Worm (Caenorhabditis elegans) whole organism, young adult: Measurements from ENCODE around the gene T19C4.1.
A peak's percentile ranks its signal among the peaks of the same experiment; 100 is the strongest.

Experiments used
- B0261.1 ChIP-seq: sonication (generic microtip); optimal IDR thresholded peaks from 2 replicates; lab custom pipeline; 2016; ENCODE audit warnings: mild to moderate bottlenecking, missing genetic modification characterization, moderate library complexity, missing compliant biosample characterization
- B0336.3 ChIP-seq: fragments of 200-800 bp; sonication (Bioruptor generic); IDR thresholded peaks from 2 replicates; pipeline ENCODE4 v1.3.6; 2022; ENCODE audit warnings: missing genetic modification characterization, missing compliant biosample characterization
- D2030.7 ChIP-seq: fragments of 200-800 bp; sonication (Bioruptor generic); IDR thresholded peaks from 2 replicates; pipeline ENCODE4 v1.3.6; 2022; ENCODE audit warnings: missing genetic modification reagents, missing genetic modification characterization, missing compliant biosample characterization
- F33H1.4 ChIP-seq: fragments of 200-800 bp; sonication (Bioruptor generic); IDR thresholded peaks from 2 replicates; pipeline ENCODE4 v1.3.6; 2022; ENCODE audit warnings: missing genetic modification reagents, missing genetic modification characterization, missing compliant biosample characterization
- F39B2.1 ChIP-seq: fragments of 200-800 bp; sonication (Bioruptor generic); IDR thresholded peaks from 2 replicates; pipeline ENCODE4 v1.3.6; 2022; ENCODE audit warnings: missing genetic modification reagents, missing genetic modification characterization, missing compliant biosample characterization
- F49E8.2 ChIP-seq: sonication (generic microtip); optimal IDR thresholded peaks from 3 replicates; lab custom pipeline; 2017; ENCODE audit warnings: missing genetic modification characterization, mild to moderate bottlenecking, missing compliant biosample characterization, antibody characterized with exemption, moderate library complexity; ENCODE audit not compliant: insufficient read depth
- F57C9.4 ChIP-seq: sonication (generic microtip); optimal IDR thresholded peaks from 2 replicates; lab custom pipeline; 2017; ENCODE audit warnings: mild to moderate bottlenecking, missing genetic modification characterization, missing compliant biosample characterization
- Y53F4B.3 ChIP-seq: fragments of 200-800 bp; sonication (Bioruptor generic); IDR thresholded peaks from 2 replicates; pipeline ENCODE4 v1.3.6; 2022; ENCODE audit warnings: missing genetic modification reagents, missing genetic modification characterization, missing compliant biosample characterization
- Y53G8AR.9 ChIP-seq: fragments of 200-800 bp; sonication (Bioruptor generic); conservative IDR thresholded peaks from 2 replicates; pipeline ENCODE4 v1.3.6; 2022; ENCODE audit warnings: missing genetic modification reagents, missing genetic modification characterization, missing compliant biosample characterization
- Y95B8A.8 ChIP-seq: fragments of 200-800 bp; sonication (Bioruptor generic); IDR thresholded peaks from 2 replicates; pipeline ENCODE4 v1.3.6; 2022; ENCODE audit warnings: missing genetic modification reagents, missing genetic modification characterization, missing compliant biosample characterization
- akir-1 ChIP-seq: fragments of 200-800 bp; sonication (Bioruptor generic); optimal IDR thresholded peaks from 2 replicates; lab custom pipeline; 2018; ENCODE audit warnings: mild to moderate bottlenecking, missing genetic modification characterization, moderate library complexity, missing compliant biosample characterization
- attf-6 ChIP-seq: fragments of 200-800 bp; sonication (Bioruptor generic); IDR thresholded peaks from 2 replicates; pipeline ENCODE4 v1.3.6; 2022; ENCODE audit warnings: missing genetic modification reagents, missing genetic modification characterization, missing compliant biosample characterization
- ceh-100 ChIP-seq: fragments of 200-800 bp; sonication (Bioruptor generic); IDR thresholded peaks from 2 replicates; pipeline ENCODE4 v1.3.6; 2022; ENCODE audit warnings: missing genetic modification reagents, missing genetic modification characterization, missing compliant biosample characterization
- die-1 ChIP-seq: sonication (generic microtip); optimal IDR thresholded peaks from 2 replicates; lab custom pipeline; 2016; ENCODE audit warnings: missing genotype, mild to moderate bottlenecking, missing genetic modification characterization, missing compliant biosample characterization
- dox-1 ChIP-seq: fragments of 200-800 bp; sonication (Bioruptor generic); IDR thresholded peaks from 2 replicates; pipeline ENCODE4 v1.3.6; 2022; ENCODE audit warnings: missing genetic modification reagents, missing genetic modification characterization, missing compliant biosample characterization
- efl-1 ChIP-seq: fragments of 150-350 bp; optimal IDR thresholded peaks from 2 replicates; lab custom pipeline; 2014; ENCODE audit warnings: missing biosample characterization, missing genetic modification reagents, missing genetic modification characterization
- egl-44 ChIP-seq: fragments of 200-800 bp; sonication (Bioruptor generic); IDR thresholded peaks from 2 replicates; pipeline ENCODE4 v1.3.6; 2022; ENCODE audit warnings: missing genetic modification reagents, missing genetic modification characterization, missing compliant biosample characterization
- egrh-3 ChIP-seq: fragments of 200-800 bp; sonication (Bioruptor generic); IDR thresholded peaks from 2 replicates; pipeline ENCODE4 v1.3.6; 2022; ENCODE audit warnings: missing genetic modification reagents, missing genetic modification characterization, missing compliant biosample characterization
- ekl-4 ChIP-seq: fragments of 200-800 bp; sonication (Bioruptor generic); IDR thresholded peaks from 2 replicates; pipeline ENCODE4 v1.3.6; 2022; ENCODE audit warnings: missing genetic modification reagents, missing genetic modification characterization, missing compliant biosample characterization
- him-1 ChIP-seq: sonication (generic microtip); optimal IDR thresholded peaks from 2 replicates; lab custom pipeline; 2016; ENCODE audit warnings: missing genotype, missing genetic modification reagents, missing genetic modification characterization, missing compliant biosample characterization
- hlh-26 ChIP-seq: fragments of 200-800 bp; sonication (Bioruptor generic); conservative IDR thresholded peaks from 2 replicates; pipeline ENCODE4 v1.3.6; 2022; ENCODE audit warnings: missing genetic modification reagents, missing genetic modification characterization, missing compliant biosample characterization
- hmg-1.2 ChIP-seq: fragments of 200-800 bp; sonication (Bioruptor generic); IDR thresholded peaks from 2 replicates; pipeline ENCODE4 v1.3.6; 2022; ENCODE audit warnings: missing genetic modification reagents, missing genetic modification characterization, missing compliant biosample characterization
- hrde-1 ChIP-seq: sonication (generic microtip); optimal IDR thresholded peaks from 2 replicates; lab custom pipeline; 2016; ENCODE audit warnings: missing genetic modification characterization, mild to moderate bottlenecking, missing compliant biosample characterization, moderate library complexity, missing genotype, missing genetic modification reagents, borderline replicate concordance
- hsf-1 ChIP-seq: fragments of 200-800 bp; sonication (Bioruptor generic); IDR thresholded peaks from 2 replicates; pipeline ENCODE4 v1.3.6; 2022; ENCODE audit warnings: missing genetic modification reagents, missing genetic modification characterization, missing compliant biosample characterization
- let-607 ChIP-seq, 2 experiments: fragments of 200-800 bp in 1 of 2; sonication (Bioruptor generic) in 1 of 2; sonication (generic microtip) in 1 of 2; optimal IDR thresholded peaks; 2 replicates each; lab custom pipeline; 2016 to 2018; ENCODE audit warnings: mild to moderate bottlenecking in 2 of 2, missing compliant biosample characterization in 2 of 2, missing genetic modification characterization in 2 of 2, moderate library complexity in 2 of 2, missing genotype in 1 of 2
- lin-26 ChIP-seq: fragments of 200-800 bp; sonication (Bioruptor generic); IDR thresholded peaks from 2 replicates; pipeline ENCODE4 v1.3.6; 2022; ENCODE audit warnings: missing genetic modification reagents, missing genetic modification characterization, missing compliant biosample characterization
- lin-54 ChIP-seq: fragments of 200-800 bp; sonication (Bioruptor generic); optimal IDR thresholded peaks from 2 replicates; lab custom pipeline; 2018; ENCODE audit warnings: mild to moderate bottlenecking, missing genetic modification characterization, missing compliant biosample characterization
- lsl-1 ChIP-seq: fragments of 200-800 bp; sonication (Bioruptor generic); optimal IDR thresholded peaks from 2 replicates; lab custom pipeline; 2018; ENCODE audit warnings: mild to moderate bottlenecking, missing genetic modification characterization, moderate library complexity, missing compliant biosample characterization
- madf-6 ChIP-seq: fragments of 200-800 bp; sonication (Bioruptor generic); IDR thresholded peaks from 2 replicates; pipeline ENCODE4 v1.3.6; 2022; ENCODE audit warnings: missing genetic modification reagents, missing genetic modification characterization, missing compliant biosample characterization
- mcd-1 ChIP-seq: fragments of 200-800 bp; sonication (Bioruptor generic); IDR thresholded peaks from 2 replicates; pipeline ENCODE4 v1.3.6; 2022; ENCODE audit warnings: missing genetic modification reagents, missing genetic modification characterization, missing compliant biosample characterization
- mes-4 ChIP-seq: sonication (generic microtip); optimal IDR thresholded peaks from 2 replicates; lab custom pipeline; 2016; ENCODE audit warnings: missing genotype, missing genetic modification characterization, missing compliant biosample characterization
- nfya-2 ChIP-seq: fragments of 200-800 bp; sonication (Bioruptor generic); IDR thresholded peaks from 2 replicates; pipeline ENCODE4 v1.3.6; 2022; ENCODE audit warnings: missing genetic modification reagents, missing genetic modification characterization, missing compliant biosample characterization
- pbrm-1 ChIP-seq: fragments of 200-800 bp; sonication (Bioruptor generic); IDR thresholded peaks from 2 replicates; pipeline ENCODE4 v1.3.6; 2022; ENCODE audit warnings: missing genetic modification reagents, missing genetic modification characterization, missing compliant biosample characterization
- rcor-1 ChIP-seq: fragments of 200-800 bp; sonication (Bioruptor generic); IDR thresholded peaks from 2 replicates; pipeline ENCODE4 v1.3.6; 2022; ENCODE audit warnings: missing genetic modification reagents, missing genetic modification characterization, missing compliant biosample characterization
- repo-1 ChIP-seq: sonication (generic microtip); optimal IDR thresholded peaks from 2 replicates; lab custom pipeline; 2017; ENCODE audit warnings: mild to moderate bottlenecking, missing genetic modification characterization, missing compliant biosample characterization
- snpc-1.1 ChIP-seq: sonication (generic microtip); optimal IDR thresholded peaks from 2 replicates; lab custom pipeline; 2017; ENCODE audit warnings: missing genetic modification characterization, mild to moderate bottlenecking, missing compliant biosample characterization, antibody characterized with exemption, moderate library complexity, missing genotype, missing genetic modification reagents; ENCODE audit not compliant: insufficient read depth
- snpc-1.3 ChIP-seq: sonication (generic microtip); optimal IDR thresholded peaks from 2 replicates; lab custom pipeline; 2017; ENCODE audit warnings: missing genetic modification characterization, mild to moderate bottlenecking, missing compliant biosample characterization, antibody characterized with exemption, moderate library complexity, missing genotype, missing genetic modification reagents; ENCODE audit not compliant: insufficient read depth
- snpc-3.4 ChIP-seq: sonication (generic microtip); optimal IDR thresholded peaks from 2 replicates; lab custom pipeline; 2017; ENCODE audit warnings: missing genetic modification characterization, mild to moderate bottlenecking, missing compliant biosample characterization, antibody characterized with exemption, moderate library complexity, missing genotype, missing genetic modification reagents
- tbp1 ChIP-seq: fragments of 200-800 bp; sonication (Bioruptor generic); optimal IDR thresholded peaks from 2 replicates; lab custom pipeline; 2018; ENCODE audit warnings: mild to moderate bottlenecking, missing genetic modification characterization, missing compliant biosample characterization
- tlf-1 ChIP-seq: fragments of 200-800 bp; sonication (Bioruptor generic); optimal IDR thresholded peaks from 2 replicates; lab custom pipeline; 2018; ENCODE audit warnings: mild to moderate bottlenecking, missing genetic modification characterization, missing compliant biosample characterization
- unc-130 ChIP-seq: sonication (generic microtip); optimal IDR thresholded peaks from 2 replicates; lab custom pipeline; 2016; ENCODE audit warnings: missing genetic modification reagents, missing genetic modification characterization, missing compliant biosample characterization
- xnd-1 ChIP-seq: sonication (generic microtip); optimal IDR thresholded peaks from 2 replicates; lab custom pipeline; 2016; ENCODE audit warnings: missing genotype, missing genetic modification reagents, missing genetic modification characterization, missing compliant biosample characterization
- ztf-18 ChIP-seq: sonication (generic microtip); optimal IDR thresholded peaks from 2 replicates; lab custom pipeline; 2016; ENCODE audit warnings: missing genotype, mild to moderate bottlenecking, missing genetic modification characterization, missing compliant biosample characterization

The T19C4.1 gene

ce11 chrV:11174663-11175062 lies 25.2 kb downstream of the T19C4.1 start (continued):
- TF ChIP-seq F57C9.4 (tag; lab: Kevin White, UChicago) (no peak), Y53G8AR.9 (GFP tag; lab: Robert Waterston, UW) (0 out of 2 replicates have a peak, but pooled peaks have one; percentile 30), let-607 (tag; optimal IDR thresholded peaks at IDR 0.05; lab: Kevin White, UChicago) (no peak), hlh-26 (GFP tag; lab: Robert Waterston, UW) (no peak), akir-1 (GFP tag; lab: Kevin White, UChicago) (no peak), efl-1 (GFP tag; lab: Kevin White, UChicago) (no peak), mes-4 (tag; lab: Kevin White, UChicago) (no peak)

- TF ChIP-seq Y95B8A.8 (GFP tag; lab: Robert Waterston, UW) (0 out of 2 replicates have a peak, but pooled peaks have one; percentile 44), nfya-2 (GFP tag; lab: Robert Waterston, UW) (0 out of 2 replicates have a peak, but pooled peaks have one; percentile 53), snpc-1.3 (peak; percentile 87), F39B2.1 (peak; percentile 86; the same call in 1 of the 2 replicates), attf-6 (peak; percentile 90), pbrm-1 (GFP tag; lab: Robert Waterston, UW) (peak; percentile 96), dox-1 (GFP tag; lab: Robert Waterston, UW) (peak; percentile 92), F49E8.2 (tag; lab: Kevin White, UChicago) (peak; percentile 73), hsf-1 (GFP tag; lab: Robert Waterston, UW) (0 out of 2 replicates have a peak, but pooled peaks have one; percentile 46), xnd-1 (tag; lab: Kevin White, UChicago) (peak; percentile 12), unc-130 (GFP tag; lab: Kevin White, UChicago) (peak; percentile 0), tlf-1 (peak; percentile 6), lsl-1 (GFP tag; lab: Kevin White, UChicago) (peak; percentile 64), Y53G8AR.9 (GFP tag; lab: Robert Waterston, UW) (0 out of 2 replicates have a peak, but pooled peaks have one; percentile 81), hmg-1.2 (GFP tag; lab: Robert Waterston, UW) (peak; percentile 88), B0336.3 (GFP tag; lab: Robert Waterston, UW) (peak; percentile 67; the same call in 1 of the 2 replicates), Y53F4B.3 (GFP tag; lab: Robert Waterston, UW) (0 out of 2 replicates have a peak, but pooled peaks have one; percentile 21), rcor-1 (GFP tag; lab: Robert Waterston, UW) (peak; percentile 91), F33H1.4 (GFP tag; lab: Robert Waterston, UW) (peak; percentile 43), repo-1 (tag; lab: Kevin White, UChicago) (peak; percentile 8), him-1 (peak; percentile 81), die-1 (tag; lab: Kevin White, UChicago) (peak; percentile 21), D2030.7 (GFP tag; lab: Robert Waterston, UW) (peak; percentile 93), madf-6 (GFP tag; lab: Robert Waterston, UW) (peak; percentile 90), mes-4 (tag; lab: Kevin White, UChicago) (peak; percentile 22), snpc-1.1 (tag; lab: Kevin White, UChicago) (peak; percentile 96), B0261.1 (tag; lab: Kevin White, UChicago) (peak; percentile 26), snpc-3.4 (tag; lab: Kevin White, UChicago) (peak; percentile 94), ztf-18 (peak; percentile 16), hrde-1 (tag; lab: Kevin White, UChicago) (peak; percentile 67), lin-54 (GFP tag; lab: Kevin White, UChicago) (peak; percentile 56), tbp1 (GFP tag; lab: Kevin White, UChicago) (peak; percentile 78), ekl-4 (GFP tag; lab: Robert Waterston, UW) (peak; percentile 85; the same call in 1 of the 2 replicates), lin-26 (GFP tag; lab: Robert Waterston, UW) (peak; percentile 98), ceh-100 (peak; percentile 44; the same call in 1 of the 2 replicates), egrh-3 (GFP tag; lab: Robert Waterston, UW) (0 out of 2 replicates have a peak, but pooled peaks have one; percentile 15), egl-44 (0 out of 2 replicates have a peak, but pooled peaks have one; percentile 38), mcd-1 (GFP tag; lab: Robert Waterston, UW) (peak; percentile 65)
These were observed 25.9 kb downstream of the T19C4.1 start for ce11 chrV:11175336-11175938.
